Worm (Caenorhabditis elegans) whole organism, young adult: ENCODE measurements around the gene B0547.2.

Experiments used
- D2030.7 ChIP-seq: fragments of 200-800 bp; sonication (Bioruptor generic); IDR thresholded peaks from 2 replicates; pipeline ENCODE4 v1.3.6; 2022; ENCODE audit warnings: missing genetic modification reagents, missing genetic modification characterization, missing compliant biosample characterization
- atf-7 ChIP-seq: sonication (generic microtip); optimal IDR thresholded peaks from 2 replicates; lab custom pipeline; 2017; ENCODE audit warnings: mild to moderate bottlenecking, missing genetic modification characterization, missing compliant biosample characterization
- ccch-3 ChIP-seq: fragments of 200-800 bp; sonication (Bioruptor generic); optimal IDR thresholded peaks from 2 replicates; lab custom pipeline; 2018; ENCODE audit warnings: mild to moderate bottlenecking, missing genetic modification characterization, missing compliant biosample characterization
- efl-1 ChIP-seq: fragments of 150-350 bp; optimal IDR thresholded peaks from 2 replicates; lab custom pipeline; 2014; ENCODE audit warnings: missing biosample characterization, missing genetic modification reagents, missing genetic modification characterization
- him-1 ChIP-seq: sonication (generic microtip); optimal IDR thresholded peaks from 2 replicates; lab custom pipeline; 2016; ENCODE audit warnings: missing genotype, missing genetic modification reagents, missing genetic modification characterization, missing compliant biosample characterization
- hrde-1 ChIP-seq: sonication (generic microtip); optimal IDR thresholded peaks from 2 replicates; lab custom pipeline; 2016; ENCODE audit warnings: missing genetic modification characterization, mild to moderate bottlenecking, missing compliant biosample characterization, moderate library complexity, missing genotype, missing genetic modification reagents, borderline replicate concordance
- lin-26 ChIP-seq: fragments of 200-800 bp; sonication (Bioruptor generic); IDR thresholded peaks from 2 replicates; pipeline ENCODE4 v1.3.6; 2022; ENCODE audit warnings: missing genetic modification reagents, missing genetic modification characterization, missing compliant biosample characterization
- ztf-18 ChIP-seq: sonication (generic microtip); optimal IDR thresholded peaks from 2 replicates; lab custom pipeline; 2016; ENCODE audit warnings: missing genotype, mild to moderate bottlenecking, missing genetic modification characterization, missing compliant biosample characterization
- ztf-25 ChIP-seq: fragments of 200-800 bp; sonication (Bioruptor generic); IDR thresholded peaks from 2 replicates; pipeline ENCODE4 v1.3.6; 2022; ENCODE audit warnings: missing genetic modification reagents, missing genetic modification characterization, missing compliant biosample characterization

- no peak for TF ChIP-seq hrde-1 (tag; lab: Kevin White, UChicago)
- TF ChIP-seq atf-7 (tag; lab: Kevin White, UChicago): no peak
- no peak for TF ChIP-seq ztf-18 (tag; lab: Kevin White, UChicago)
- no peak for TF ChIP-seq efl-1 (GFP tag; lab: Kevin White, UChicago)
- no peak for TF ChIP-seq him-1 (tag; lab: Kevin White, UChicago)
- no peak for TF ChIP-seq ztf-25 (GFP tag; lab: Robert Waterston, UW)
- TF ChIP-seq ccch-3 (GFP tag; lab: Kevin White, UChicago): no peak
- no peak for TF ChIP-seq lin-26 (GFP tag; lab: Robert Waterston, UW)
- no peak for TF ChIP-seq D2030.7 (GFP tag; lab: Robert Waterston, UW)
These were observed 32.2 kb downstream of the B0547.2 start, which contains the start of gene C55C3.4 for ce11 chrIV:5678044-5678443.
